Worm (Caenorhabditis elegans) whole organism, midembryonic: ENCODE data around the gene D2023.6.

Experiments used
- cog-1 ChIP-seq: sonication (generic microtip); optimal IDR thresholded peaks from 2 replicates; lab custom pipeline; 2016; ENCODE audit warnings: missing genetic modification characterization, missing compliant biosample characterization
- flt-1 ChIP-seq: fragments of 200-800 bp; sonication (Bioruptor generic); IDR thresholded peaks from 2 replicates; pipeline ENCODE4 v1.3.6; 2022; ENCODE audit warnings: missing genetic modification characterization, missing compliant biosample characterization
- klf-2 ChIP-seq: fragments of 200-800 bp; sonication (Bioruptor generic); conservative IDR thresholded peaks from 2 replicates; pipeline ENCODE4 v1.3.6; 2022; ENCODE audit warnings: missing genetic modification reagents, missing genetic modification characterization, missing compliant biosample characterization
- med-1 ChIP-seq: sonication (generic microtip); optimal IDR thresholded peaks from 2 replicates; lab custom pipeline; 2017; ENCODE audit warnings: missing genetic modification characterization, mild to moderate bottlenecking, missing compliant biosample characterization, antibody characterized with exemption, missing genetic modification reagents; ENCODE audit not compliant: insufficient read depth
- ztf-29 ChIP-seq: fragments of 200-800 bp; sonication (Bioruptor generic); IDR thresholded peaks from 2 replicates; pipeline ENCODE4 v1.3.6; 2022; ENCODE audit warnings: missing genetic modification reagents, missing genetic modification characterization, missing compliant biosample characterization

- TF ChIP-seq med-1: no peak
- TF ChIP-seq ztf-29 (GFP tag; lab: Robert Waterston, UW): no peak
- no peak for TF ChIP-seq flt-1 (GFP tag; lab: Robert Waterston, UW)
- no peak for TF ChIP-seq klf-2 (GFP tag; lab: Robert Waterston, UW)
- TF ChIP-seq cog-1 (tag; lab: Kevin White, UChicago): no peak
Measured at ce11 chrV:11856022-11856421, 28.9 kb downstream of the D2023.6 start.
